Fruit fly (Drosophila melanogaster): ENCODE data around the gene Neb-cGP.

Neb-cGP gene

DNA sequence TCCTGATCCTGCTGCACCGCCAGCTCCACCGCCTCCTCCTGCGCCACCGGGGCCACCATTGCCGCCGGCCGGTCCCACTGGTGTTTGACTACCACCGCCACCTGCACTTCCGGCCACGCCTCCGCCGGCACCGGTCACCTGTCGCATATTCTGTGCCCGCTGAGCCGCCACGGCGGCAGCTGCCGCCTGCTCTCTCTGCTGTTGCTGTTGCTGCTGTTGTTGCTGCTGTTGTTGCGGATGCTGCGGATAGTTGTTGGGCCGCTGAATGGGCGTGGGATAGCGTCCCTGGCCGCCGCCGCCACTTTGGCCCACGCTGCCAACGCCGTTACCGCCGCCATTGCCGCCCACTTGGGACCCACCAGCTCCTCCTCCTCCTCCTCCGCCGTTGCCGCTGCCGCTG, 4.0 kb downstream of the Neb-cGP start:
- TF ChIP-seq Dfd (GFP tag; optimal IDR thresholded peaks at IDR 0.05) = peak; percentile 87
- no peak for TF ChIP-seq dsf (GFP tag; optimal IDR thresholded peaks at IDR 0.05; ENCODE audit: borderline replicate concordance)

DNA sequence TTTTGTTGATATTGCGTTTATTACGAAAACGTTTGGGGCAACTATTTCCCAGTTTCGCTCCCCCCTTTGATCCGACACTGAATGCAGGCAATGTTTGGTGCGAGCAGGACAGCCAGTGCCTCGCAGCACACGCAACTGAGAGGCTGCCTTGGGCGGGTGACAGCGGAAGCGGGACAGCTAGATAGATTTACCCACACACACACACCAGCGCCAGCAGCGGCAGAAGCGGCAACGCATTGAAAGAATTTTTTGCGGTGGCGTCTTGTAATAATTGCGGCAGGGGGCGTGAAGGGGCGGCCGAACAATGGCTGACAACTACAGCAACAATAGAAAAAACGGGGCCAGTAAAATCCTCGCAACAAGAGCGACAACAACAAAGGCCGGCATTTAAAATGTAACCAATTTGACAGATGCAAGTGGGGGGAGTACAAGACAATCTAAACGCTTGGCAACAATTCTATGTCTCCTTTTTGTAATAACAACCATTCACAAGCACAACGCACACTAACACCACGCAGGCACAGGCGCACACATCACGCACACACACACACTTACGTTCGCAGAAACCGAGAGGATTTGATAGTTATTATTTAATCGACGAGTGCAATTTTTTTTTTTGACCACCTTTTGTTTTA, 12.2 kb downstream of the Neb-cGP start:
- TF ChIP-seq HLH106 (tag; optimal IDR thresholded peaks at IDR 0.05) (peak; percentile 3), N (GFP tag; optimal IDR thresholded peaks at IDR 0.05) (peak; percentile 21), Rel (GFP tag; optimal IDR thresholded peaks at IDR 0.05) (no peak), Rel (tag; optimal IDR thresholded peaks at IDR 0.05) (peak; percentile 68), h (GFP tag; optimal IDR thresholded peaks at IDR 0.05) (peak; percentile 19), rgr (GFP tag; optimal IDR thresholded peaks at IDR 0.05) (no peak), OdsH (GFP tag; optimal IDR thresholded peaks at IDR 0.05) (no peak), jim (GFP tag; optimal IDR thresholded peaks at IDR 0.05) (no peak), dmrt93B (GFP tag; optimal IDR thresholded peaks at IDR 0.05) (no peak), fru (GFP tag; optimal IDR thresholded peaks at IDR 0.05) (peak; percentile 53), CG9705 (GFP tag; optimal IDR thresholded peaks at IDR 0.05) (no peak), Sp1 (GFP tag; optimal IDR thresholded peaks at IDR 0.05) (peak; percentile 12), tai (GFP tag; optimal IDR thresholded peaks at IDR 0.05) (no peak), Abd-B (GFP tag; optimal IDR thresholded peaks at IDR 0.05) (no peak), sage (GFP tag; optimal IDR thresholded peaks at IDR 0.05) (no peak), woc (GFP tag; optimal IDR thresholded peaks at IDR 0.05) (no peak), Hr83 (GFP tag; optimal IDR thresholded peaks at IDR 0.05; ENCODE audit: poor library complexity, severe bottlenecking) (peak; percentile 65), br (GFP tag; optimal IDR thresholded peaks at IDR 0.05) (no peak), Vsx2 (GFP tag; optimal IDR thresholded peaks at IDR 0.05; ENCODE audit: partially characterized antibody) (no peak), Dfd (GFP tag; optimal IDR thresholded peaks at IDR 0.05) (no peak), ey (GFP tag; optimal IDR thresholded peaks at IDR 0.05) (no peak), Hr78 (GFP tag; optimal IDR thresholded peaks at IDR 0.05) (no peak), CrebA (GFP tag; optimal IDR thresholded peaks at IDR 0.05; ENCODE audit: borderline replicate concordance) (no peak), sv (GFP tag; optimal IDR thresholded peaks at IDR 0.05) (no peak), pan (optimal IDR thresholded peaks at IDR 0.05) (no peak), Dif (GFP tag; optimal IDR thresholded peaks at IDR 0.05; ENCODE audit: partially characterized antibody) (peak; percentile 15), GATAd (GFP tag; optimal IDR thresholded peaks at IDR 0.05) (no peak), CG32264 (GFP tag; optimal IDR thresholded peaks at IDR 0.05) (no peak), lola (GFP tag; optimal IDR thresholded peaks at IDR 0.05) (no peak)

DNA sequence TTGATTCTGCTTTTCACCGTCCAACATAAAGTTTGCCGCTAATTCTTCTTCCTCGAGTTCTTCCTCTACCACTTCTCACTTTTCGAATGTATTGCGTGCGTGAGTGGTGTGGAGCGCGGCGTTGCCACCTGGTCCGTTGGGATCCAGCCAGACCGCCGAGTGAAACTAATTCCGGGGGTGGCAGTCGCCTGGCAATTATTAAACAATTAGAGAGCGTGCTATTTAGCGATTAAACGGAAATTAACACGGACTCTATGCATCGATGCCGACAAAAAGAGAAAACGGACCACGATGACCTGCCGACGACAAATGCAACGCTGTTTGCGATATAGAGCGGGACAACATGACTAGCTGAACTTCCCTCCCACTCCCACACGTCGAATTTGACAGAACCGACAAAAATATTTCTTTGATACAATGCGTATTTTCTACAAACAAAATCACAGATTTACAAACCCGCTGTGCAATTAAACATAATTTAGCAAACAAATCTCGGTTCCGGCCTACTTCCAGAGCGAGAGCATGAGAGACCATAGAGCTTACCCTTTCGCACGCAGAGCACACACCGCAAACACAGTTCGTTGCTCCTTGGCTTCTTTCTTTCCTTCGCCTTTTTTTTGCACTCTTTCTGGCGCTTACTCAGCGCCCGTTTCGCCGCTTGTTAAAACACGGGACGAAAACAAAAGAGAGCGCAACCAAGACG, 13.1 kb downstream of the Neb-cGP start, which contains the start of gene CG2889:
Gene CG2889, plus strand, starts transcription at position 429 of the 703 bp plus-strand sequence.
- no peak for TF ChIP-seq lola (GFP tag; optimal IDR thresholded peaks at IDR 0.05)
- peak; percentile 24 for TF ChIP-seq rgr (GFP tag; optimal IDR thresholded peaks at IDR 0.05)
- peak; percentile 46 for TF ChIP-seq psq (GFP tag; optimal IDR thresholded peaks at IDR 0.05)
- peak in 1 of 2 experiments; percentile 58 for TF ChIP-seq foxo (GFP tag; optimal IDR thresholded peaks at IDR 0.05)
- TF ChIP-seq HLH106 (tag; optimal IDR thresholded peaks at IDR 0.05) = peak; percentile 49
- TF ChIP-seq fru (GFP tag; optimal IDR thresholded peaks at IDR 0.05) = peak; percentile 10
- TF ChIP-seq Rel (GFP tag; optimal IDR thresholded peaks at IDR 0.05) = no peak
- peak; percentile 36 for TF ChIP-seq Rel (tag; optimal IDR thresholded peaks at IDR 0.05)
- TF ChIP-seq Sp1 (GFP tag; optimal IDR thresholded peaks at IDR 0.05) = peak; percentile 2
- peak; percentile 38 for TF ChIP-seq h (GFP tag; optimal IDR thresholded peaks at IDR 0.05)
- no peak for TF ChIP-seq CG32264 (GFP tag; optimal IDR thresholded peaks at IDR 0.05)
- TF ChIP-seq Hr83 (GFP tag; optimal IDR thresholded peaks at IDR 0.05; ENCODE audit: poor library complexity, severe bottlenecking) = no peak

dm6 chrX:10474213-10474540, 13.6 kb downstream of the Neb-cGP start:
- TF ChIP-seq dsf (GFP tag; optimal IDR thresholded peaks at IDR 0.05; ENCODE audit: borderline replicate concordance) (no peak), Dif (GFP tag; optimal IDR thresholded peaks at IDR 0.05; ENCODE audit: partially characterized antibody) (peak; percentile 32)
